Worm (Caenorhabditis elegans) whole organism, dauer: Measurements from ENCODE around the gene T19D12.4.
"Not testable (repeated sequence)": the region's sequence is repeated elsewhere in the genome, so short reads cannot be mapped to it uniquely, and the experiment has no call there.

Experiments used
- unc-62 ChIP-seq: sonication (generic microtip); optimal IDR thresholded peaks from 2 replicates; lab custom pipeline; 2017; ENCODE audit warnings: missing biosample characterization, missing genetic modification reagents, missing genetic modification characterization

Gene T19D12.4

DNA sequence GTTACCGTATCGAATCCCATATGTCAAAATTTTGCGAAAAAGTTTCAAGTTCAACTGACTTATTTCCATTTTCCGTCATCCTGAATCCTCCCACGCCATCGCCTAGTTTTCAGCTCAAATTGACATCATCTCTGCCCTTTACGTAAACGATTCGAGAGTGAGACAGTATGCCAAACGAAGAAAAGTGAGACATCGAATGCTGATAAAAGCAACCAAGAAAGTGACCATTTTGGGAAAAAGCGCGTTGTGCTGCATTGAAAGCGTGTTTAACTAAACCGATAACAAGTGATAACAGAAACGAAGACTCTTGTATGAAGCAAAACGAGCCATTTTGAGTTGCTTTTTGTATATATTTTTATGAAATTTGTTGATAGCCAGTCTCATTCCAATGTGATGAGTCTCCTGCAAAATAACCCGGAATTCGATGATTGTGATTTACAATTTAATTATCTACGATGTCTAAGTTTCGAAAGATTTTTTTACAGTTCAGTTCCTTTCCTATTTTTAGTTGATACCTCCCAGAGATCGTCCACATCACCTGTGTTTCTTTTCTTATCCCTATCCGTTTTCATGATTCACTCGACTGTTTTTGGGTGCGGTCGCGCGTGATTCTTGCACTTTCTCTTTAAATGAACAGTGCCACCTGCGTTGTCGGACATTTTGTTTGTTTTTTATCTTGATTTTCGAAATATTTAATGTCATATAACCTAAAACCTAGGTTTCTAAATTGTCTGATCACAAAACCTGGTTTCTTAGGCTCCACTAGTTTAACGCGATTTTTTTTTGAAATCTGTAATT, 15.5 kb upstream of the T19D12.4 start:
- no peak for TF ChIP-seq unc-62 (GFP tag; lab: Kevin White, UChicago)

DNA sequence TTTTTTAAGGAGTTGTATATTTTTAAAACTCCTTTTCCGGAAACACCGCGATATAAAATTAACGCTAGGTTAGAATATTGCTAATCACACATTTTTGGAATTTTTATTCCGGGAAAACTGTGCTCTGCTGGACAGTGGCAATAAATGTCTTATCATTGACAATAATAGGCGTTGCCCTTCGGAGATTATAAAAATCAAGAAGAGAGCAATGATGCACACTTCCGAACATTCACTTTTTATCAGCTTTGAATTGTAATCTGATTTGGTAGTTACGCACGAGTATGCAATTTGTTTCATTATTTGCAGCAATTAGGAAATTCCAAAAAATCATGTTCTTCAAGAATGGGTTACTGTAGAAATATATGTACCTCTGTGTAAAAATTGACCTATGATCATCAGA, 14.8 kb upstream of the T19D12.4 start:
- no peak for TF ChIP-seq unc-62 (GFP tag; lab: Kevin White, UChicago)

DNA sequence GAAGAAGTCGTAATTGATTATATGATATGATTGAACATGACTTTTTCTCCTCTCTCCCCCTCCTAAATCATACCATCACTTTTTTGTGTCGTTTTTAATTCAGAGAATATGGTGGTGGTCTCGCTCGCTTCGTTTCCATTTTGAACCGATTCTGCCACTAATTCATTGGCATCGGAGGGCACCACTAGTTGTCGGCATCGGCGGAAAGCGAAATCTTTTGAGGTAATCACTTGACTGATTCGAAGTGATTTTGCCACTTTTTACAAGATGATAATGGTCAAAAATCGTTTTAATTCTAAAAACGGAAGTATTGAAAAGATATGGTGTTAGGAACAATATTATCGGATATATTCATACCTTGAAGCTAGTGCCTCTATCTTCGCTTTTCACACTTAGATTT, 14.1 kb upstream of the T19D12.4 start, which contains the start of gene klf-3:
TSS of gene klf-3 (plus strand) at position 109 of the 400 bp plus-strand sequence.
- TF ChIP-seq unc-62 (GFP tag; lab: Kevin White, UChicago): no peak

DNA sequence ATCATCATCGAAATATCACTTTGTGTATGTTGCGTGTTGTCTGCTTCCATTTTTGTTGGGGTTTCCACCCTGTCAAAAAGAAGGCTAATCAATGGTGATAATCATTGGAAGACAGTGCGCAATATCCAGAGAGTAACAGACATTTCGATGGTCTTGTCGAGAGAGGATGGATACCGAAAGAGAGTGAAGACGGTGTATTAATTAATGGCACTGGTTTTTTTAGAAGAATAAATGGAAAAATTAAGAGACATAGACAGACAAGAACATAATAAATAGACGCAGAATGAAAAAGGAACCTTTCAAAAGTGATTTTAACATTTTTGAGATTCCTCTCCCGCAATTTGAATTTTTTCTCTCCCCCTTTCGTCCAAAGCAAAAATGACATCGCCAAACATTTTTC, 11.9 kb upstream of the T19D12.4 start:
- no peak for TF ChIP-seq unc-62 (GFP tag; lab: Kevin White, UChicago)

DNA sequence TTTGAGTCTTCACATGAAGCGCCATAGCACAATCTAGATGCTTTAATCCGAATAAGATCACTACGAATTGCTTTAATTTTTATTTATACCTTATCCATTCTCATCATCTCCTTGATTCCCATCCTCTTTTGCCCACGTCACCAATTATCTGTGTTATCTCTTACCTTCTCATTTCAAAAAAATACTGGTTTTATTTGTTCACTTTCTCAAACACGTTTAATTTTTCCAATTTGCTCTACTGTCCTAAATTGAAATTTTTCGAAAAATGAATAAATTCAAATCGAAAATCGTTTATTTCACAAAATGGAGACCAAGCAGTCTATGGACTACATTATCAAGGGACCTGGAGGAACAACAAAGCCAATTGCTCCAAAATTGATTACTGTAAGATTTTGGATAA, 9.0 kb upstream of the T19D12.4 start, which contains the start of gene F54H5.3:
TSS of gene F54H5.3 (plus strand) at position 301 of the 400 bp plus-strand sequence.
- TF ChIP-seq unc-62 (GFP tag; lab: Kevin White, UChicago): no peak

DNA sequence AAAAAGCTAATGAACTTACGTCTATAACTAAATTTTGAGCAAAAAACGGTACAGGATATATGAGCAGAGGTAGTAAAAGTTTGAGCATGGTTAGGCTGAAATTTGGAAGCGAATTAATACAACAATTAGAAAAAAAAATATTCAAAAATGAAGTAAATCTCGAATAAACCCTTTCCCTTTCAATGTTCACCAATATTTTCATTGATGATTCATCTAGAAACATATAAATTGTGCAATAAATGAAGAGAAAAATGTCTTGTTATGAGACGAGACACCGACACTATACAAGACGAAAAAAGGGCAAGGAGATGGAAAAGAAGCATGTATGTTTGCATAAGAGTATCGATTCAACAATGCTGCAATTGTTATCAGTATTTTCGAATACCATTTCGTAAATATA, 5.6 kb upstream of the T19D12.4 start, which contains the start of gene F54H5.14:
TSS of gene F54H5.14 (minus strand) at position 101 of the 400 bp plus-strand sequence.
- no peak for TF ChIP-seq unc-62 (GFP tag; lab: Kevin White, UChicago)

DNA sequence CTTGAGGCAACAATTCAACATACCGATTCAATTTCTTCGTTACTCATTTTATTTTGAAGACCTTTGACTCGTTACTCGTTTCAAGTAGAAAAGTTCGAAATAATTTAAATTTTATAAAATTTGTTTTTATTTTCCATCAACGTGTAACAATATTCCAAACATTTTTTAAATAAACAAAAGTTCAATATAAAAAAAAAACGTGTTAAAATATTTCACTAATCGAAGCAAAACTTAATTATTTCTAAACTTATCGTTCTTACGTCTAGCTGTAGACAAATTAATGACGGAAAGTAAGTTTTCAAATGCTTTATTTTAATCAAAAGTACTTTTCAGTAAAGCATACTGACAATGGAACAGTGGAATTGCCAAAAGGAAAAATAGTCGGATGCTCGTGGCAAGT, 3.7 kb upstream of the T19D12.4 start, which contains the start of the genes F54H5.5 and F54H5.2:
TSS of gene F54H5.5 (minus strand) at position 101 of the 400 bp plus-strand sequence.
TSS of gene F54H5.2 (plus strand) at position 303 of the 400 bp plus-strand sequence.
- TF ChIP-seq unc-62 (GFP tag; lab: Kevin White, UChicago): not testable (repeated sequence)

DNA sequence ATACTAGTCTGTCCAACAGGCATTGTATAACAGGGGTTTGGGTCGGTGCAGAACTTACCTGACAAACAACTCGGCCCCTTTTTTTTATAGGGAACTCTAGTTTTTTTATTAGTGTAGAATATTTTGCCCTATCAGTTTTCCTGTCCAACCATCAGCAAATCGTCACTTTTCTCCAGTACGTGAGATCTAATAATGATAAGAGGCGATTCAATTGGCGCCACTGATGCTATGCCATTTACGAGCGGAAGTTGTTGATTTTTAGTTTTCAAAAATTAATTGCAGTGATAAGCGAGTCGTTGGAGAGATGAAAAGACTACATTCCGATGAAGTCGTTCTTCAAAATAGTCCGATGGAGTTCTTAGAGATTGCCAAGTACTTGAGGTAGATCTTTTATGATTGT, 2.5 kb upstream of the T19D12.4 start:
- TF ChIP-seq unc-62 (GFP tag; lab: Kevin White, UChicago): no peak

DNA sequence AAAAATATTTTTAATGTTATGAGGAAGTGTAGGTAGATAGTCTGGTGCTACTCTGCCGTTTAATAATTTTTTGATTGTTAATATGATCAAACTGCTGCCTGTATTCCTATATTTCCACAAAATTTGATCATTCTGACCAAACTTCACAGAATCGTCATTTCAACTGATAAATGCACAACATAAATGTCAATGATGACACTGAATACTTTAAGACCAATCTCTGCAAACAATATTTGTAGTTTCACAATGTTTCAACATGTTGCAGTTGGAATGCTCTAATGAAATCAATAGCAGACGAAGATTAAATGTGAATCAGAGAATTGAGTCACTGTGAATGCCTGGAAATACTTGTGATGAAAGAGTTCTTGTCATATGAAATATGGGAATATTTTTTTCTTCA, 1.1 kb upstream of the T19D12.4 start:
- TF ChIP-seq unc-62 (GFP tag; lab: Kevin White, UChicago): no peak

DNA sequence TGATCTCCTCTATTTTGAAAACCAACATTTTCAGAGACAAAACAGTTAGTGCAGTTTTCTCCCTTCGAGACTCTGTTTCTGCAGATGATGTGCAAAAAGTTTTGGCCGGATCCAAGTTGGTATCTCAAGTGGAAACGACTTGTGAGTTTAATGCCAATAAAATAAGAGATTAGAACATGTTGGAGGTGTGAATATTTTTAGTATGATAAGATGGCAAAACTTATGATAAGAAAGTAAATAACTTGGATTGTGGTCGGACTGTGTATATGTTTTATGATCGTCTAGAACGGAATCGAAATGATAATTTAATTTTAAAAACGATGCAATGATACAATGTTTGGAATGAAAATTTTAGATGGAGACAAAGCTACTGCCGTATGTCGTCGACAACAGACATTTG, 1.1 kb downstream of the T19D12.4 start:
- TF ChIP-seq unc-62 (GFP tag; lab: Kevin White, UChicago): no peak

DNA sequence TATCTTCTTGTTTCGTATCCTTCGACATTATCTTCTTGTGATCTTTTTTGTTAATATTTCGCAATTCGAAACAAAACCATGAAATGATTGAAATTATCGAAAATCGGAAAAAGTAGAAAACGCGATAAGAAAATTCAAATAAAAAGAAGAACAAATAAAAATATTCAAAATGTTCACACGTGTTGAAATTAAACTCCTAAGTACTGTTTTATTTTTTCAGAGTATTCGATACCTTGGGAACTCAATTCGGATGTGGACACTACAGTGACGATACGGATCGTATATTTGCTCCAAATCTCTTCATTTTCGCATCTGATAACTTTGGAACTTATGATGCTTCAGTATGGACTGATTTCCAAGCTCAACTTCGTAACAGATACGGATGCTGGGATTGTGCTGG, 5.2 kb downstream of the T19D12.4 start, which contains the start of gene T19D12.5:
TSS of gene T19D12.5 (minus strand) at position 101 of the 400 bp plus-strand sequence.
- no peak for TF ChIP-seq unc-62 (GFP tag; lab: Kevin White, UChicago)

DNA sequence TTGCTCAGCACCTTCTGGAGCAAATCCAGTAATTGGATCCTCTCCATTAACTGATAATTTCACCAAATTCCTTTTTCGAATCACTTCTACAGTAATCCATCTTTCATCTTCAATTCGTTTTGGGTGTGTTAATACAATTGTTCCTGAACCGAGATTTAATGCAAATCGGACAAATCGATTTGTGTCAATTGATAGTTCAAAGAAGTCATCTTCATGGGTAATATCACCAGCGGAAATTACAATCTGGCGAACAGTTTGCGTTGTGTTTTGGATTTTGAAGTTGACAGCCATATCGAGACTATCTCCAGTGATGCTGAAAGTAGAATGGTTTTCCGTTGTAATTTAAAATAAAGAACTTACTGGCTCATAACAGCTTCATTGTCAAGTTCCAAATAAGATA, 6.9 kb downstream of the T19D12.4 start:
- TF ChIP-seq unc-62 (GFP tag; lab: Kevin White, UChicago): no peak

DNA sequence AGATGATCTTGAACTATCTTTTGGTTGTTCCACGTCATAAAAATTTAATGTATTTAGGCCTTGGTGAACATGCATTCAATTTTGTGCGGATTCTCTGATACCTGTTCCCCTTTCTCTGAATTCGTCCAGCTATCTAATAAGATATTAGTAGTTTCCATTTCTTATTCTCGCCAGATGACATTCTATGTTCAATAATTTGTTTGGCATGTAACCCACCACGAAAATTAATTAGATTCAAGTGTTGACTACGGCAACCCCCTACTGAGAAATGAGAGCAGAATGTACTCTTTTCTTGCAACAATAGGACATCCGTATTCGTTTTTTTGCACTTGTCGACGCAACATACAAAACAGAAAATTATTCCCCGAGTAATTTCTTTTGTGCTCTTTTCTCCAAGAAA, 11.3 kb downstream of the T19D12.4 start:
- TF ChIP-seq unc-62 (GFP tag; lab: Kevin White, UChicago): no peak

DNA sequence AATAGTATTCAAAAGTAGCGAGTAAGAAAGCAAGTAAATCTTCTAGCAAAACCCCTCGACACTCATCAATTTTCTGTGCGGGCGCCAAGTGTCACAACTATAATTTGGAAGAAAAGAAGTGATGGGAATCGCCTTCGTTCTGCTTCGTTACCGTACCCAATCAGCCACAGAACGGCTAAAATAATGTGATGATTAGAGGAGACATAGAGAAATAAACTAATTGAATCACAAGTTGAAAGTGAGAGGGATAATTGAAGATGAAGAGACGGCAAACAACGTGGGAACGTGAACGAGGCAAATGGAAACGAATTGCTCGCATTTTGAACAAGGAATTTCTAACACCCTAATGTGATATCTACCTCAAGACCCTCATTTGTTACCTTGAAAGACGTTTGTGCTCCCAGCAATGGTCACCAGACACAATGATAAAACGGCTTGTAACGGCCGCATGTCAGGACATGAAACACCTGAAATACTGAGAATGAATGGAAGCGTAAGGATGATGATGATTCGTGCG, 11.8 kb downstream of the T19D12.4 start, which contains the start of gene T19D12.6:
TSS of gene T19D12.6 (minus strand) at position 467 of the 517 bp plus-strand sequence.
- no peak for TF ChIP-seq unc-62 (GFP tag; lab: Kevin White, UChicago)

DNA sequence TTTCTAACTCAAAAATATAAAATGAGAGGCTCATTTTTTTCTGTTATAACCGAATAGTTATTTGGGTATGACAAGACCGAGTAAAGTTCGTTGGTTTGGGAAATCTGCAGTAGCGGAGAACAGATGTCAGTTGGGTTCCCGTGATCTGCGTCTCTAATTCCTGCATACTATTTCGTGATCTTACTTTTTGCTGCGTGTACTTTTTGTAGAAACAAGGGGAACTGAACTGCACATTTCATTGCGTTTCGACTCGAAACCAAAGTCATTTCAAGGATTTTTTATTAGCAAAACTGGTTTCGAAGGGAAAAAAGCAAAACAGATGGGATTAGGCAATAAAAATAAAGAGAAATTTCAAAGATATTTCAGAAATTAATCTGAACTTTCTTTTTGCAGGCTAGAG, 16.0 kb downstream of the T19D12.4 start:
- TF ChIP-seq unc-62 (GFP tag; lab: Kevin White, UChicago): no peak

DNA sequence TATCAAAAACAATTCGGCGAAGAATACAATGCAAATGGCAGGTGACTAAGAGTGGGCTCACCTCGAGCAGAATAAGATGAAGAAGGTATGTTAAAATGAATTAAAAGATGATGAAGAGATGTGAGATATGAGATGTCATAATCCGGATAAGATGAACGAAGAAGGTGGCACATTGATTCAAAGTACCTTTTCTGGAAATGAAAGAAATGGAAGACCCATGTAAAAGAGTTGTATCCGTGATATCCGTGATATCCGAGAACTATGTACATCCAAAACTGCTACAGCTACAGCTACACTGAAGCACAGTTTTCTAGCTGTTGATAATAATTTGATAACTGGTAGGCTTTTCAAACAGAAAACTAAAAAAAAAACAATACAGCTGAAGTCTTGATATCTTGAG, 18.1 kb downstream of the T19D12.4 start, which contains the start of gene oig-8:
TSS of gene oig-8 (minus strand) at position 101 of the 400 bp plus-strand sequence.
- TF ChIP-seq unc-62 (GFP tag; lab: Kevin White, UChicago): no peak
